Worm (Caenorhabditis elegans): ENCODE data around the gene asp-2.

Gene asp-2

ce11 chrV:9243171-9243996 is 40.5 kb downstream of the asp-2 start, which contains the start of gene glo-4:
TSS of gene glo-4 (minus strand) at chrV:9243221.
- no peak for TF ChIP-seq sptf-1 (tag; optimal IDR thresholded peaks at IDR 0.05)
- no peak for TF ChIP-seq nhr-11 (tag; optimal IDR thresholded peaks at IDR 0.05)
- TF ChIP-seq elt-3 (tag; optimal IDR thresholded peaks at IDR 0.05): peak in 2 of 6 experiments; percentile 40 to 70
- peak; percentile 68 for TF ChIP-seq nhr-90 (tag; optimal IDR thresholded peaks at IDR 0.05; ENCODE audit: poor library complexity)
- peak; percentile 92 for TF ChIP-seq snu-23 (GFP tag; optimal IDR thresholded peaks at IDR 0.05)
- TF ChIP-seq unc-30 (tag; optimal IDR thresholded peaks at IDR 0.05): no peak
- TF ChIP-seq dpl-1 (GFP tag; optimal IDR thresholded peaks at IDR 0.05): peak; percentile 74 to 87 (median 83)
- peak; percentile 81 for TF ChIP-seq xbp-1 (tag; optimal IDR thresholded peaks at IDR 0.05)
- TF ChIP-seq ceh-63 (GFP tag; optimal IDR thresholded peaks at IDR 0.05): no peak
- peak; percentile 64 for TF ChIP-seq elt-2 (tag; optimal IDR thresholded peaks at IDR 0.05)
- no peak for TF ChIP-seq pax-3 (tag; optimal IDR thresholded peaks at IDR 0.05)
- TF ChIP-seq unc-86 (tag; optimal IDR thresholded peaks at IDR 0.05): peak; percentile 83
- TF ChIP-seq aly-2 (tag; optimal IDR thresholded peaks at IDR 0.05): peak; percentile 58
- no peak for TF ChIP-seq unc-62 (GFP tag; optimal IDR thresholded peaks at IDR 0.05)
- TF ChIP-seq egl-13 (tag; optimal IDR thresholded peaks at IDR 0.05): peak; percentile 52
- TF ChIP-seq nhr-85 (tag): peak; percentile 91
- peak; percentile 88 for TF ChIP-seq blmp-1 (tag; optimal IDR thresholded peaks at IDR 0.05)
- TF ChIP-seq lir-3 (tag; optimal IDR thresholded peaks at IDR 0.05; ENCODE audit: poor library complexity): peak; percentile 28
- TF ChIP-seq nhr-28 (tag; optimal IDR thresholded peaks at IDR 0.05): no peak
- TF ChIP-seq efl-3 (GFP tag; optimal IDR thresholded peaks at IDR 0.05): no peak
- no peak for TF ChIP-seq tlp-1 (tag; optimal IDR thresholded peaks at IDR 0.05)
- TF ChIP-seq lin-35 (GFP tag; optimal IDR thresholded peaks at IDR 0.05): peak; percentile 85 to 89
- peak; percentile 90 for TF ChIP-seq tbx-2 (tag; optimal IDR thresholded peaks at IDR 0.05)
- TF ChIP-seq zip-4 (GFP tag; optimal IDR thresholded peaks at IDR 0.05): peak; percentile 25
- TF ChIP-seq nhr-47 (tag; optimal IDR thresholded peaks at IDR 0.05): peak; percentile 85
- TF ChIP-seq nhr-76 (tag; optimal IDR thresholded peaks at IDR 0.05): no peak
- peak; percentile 57; the same call in 1 of the 2 replicates for TF ChIP-seq grh-1 (GFP tag; IDR thresholded peaks at IDR 0.05)
- no peak for TF ChIP-seq C34B4.2 (tag; optimal IDR thresholded peaks at IDR 0.05)
- TF ChIP-seq sup-37 (GFP tag; optimal IDR thresholded peaks at IDR 0.05): no peak
- TF ChIP-seq pag-3 (tag; optimal IDR thresholded peaks at IDR 0.05; ENCODE audit: borderline replicate concordance, insufficient read depth): peak; percentile 13
- TF ChIP-seq lin-39 (tag; optimal IDR thresholded peaks at IDR 0.05): peak; percentile 34
- no peak for TF ChIP-seq ces-1 (GFP tag; optimal IDR thresholded peaks at IDR 0.05)
- TF ChIP-seq jun-1 (tag; optimal IDR thresholded peaks at IDR 0.05): peak; percentile 9
- peak; percentile 92 for TF ChIP-seq nhr-71 (tag; optimal IDR thresholded peaks at IDR 0.05)
- peak; percentile 35 for TF ChIP-seq zag-1 (tag; optimal IDR thresholded peaks at IDR 0.05)
- no peak for TF ChIP-seq Y116A8C.19 (tag; optimal IDR thresholded peaks at IDR 0.05; ENCODE audit: borderline replicate concordance)
- peak; percentile 58 for TF ChIP-seq fos-1 (tag; optimal IDR thresholded peaks at IDR 0.05)
- peak; percentile 81 to 89 for TF ChIP-seq lsy-2 (tag; optimal IDR thresholded peaks at IDR 0.05)
- peak; percentile 69 for TF ChIP-seq snpc-4 (tag; optimal IDR thresholded peaks at IDR 0.05)
- TF ChIP-seq fkh-4 (tag; optimal IDR thresholded peaks at IDR 0.05; ENCODE audit: borderline replicate concordance): no peak
- TF ChIP-seq F16B12.6 (tag; optimal IDR thresholded peaks at IDR 0.05): peak; percentile 48
- no peak for TF ChIP-seq hlh-17 (GFP tag; optimal IDR thresholded peaks at IDR 0.05; ENCODE audit: borderline replicate concordance)
- TF ChIP-seq mef-2 (tag; optimal IDR thresholded peaks at IDR 0.05): peak; percentile 42
- TF ChIP-seq hpl-2 (GFP tag; optimal IDR thresholded peaks at IDR 0.05): no peak
- TF ChIP-seq mdl-1 (tag; optimal IDR thresholded peaks at IDR 0.05): peak in 1 of 2 experiments; percentile 68
- TF ChIP-seq vab-15 (tag; optimal IDR thresholded peaks at IDR 0.05): no peak
- TF ChIP-seq lin-15B (tag; optimal IDR thresholded peaks at IDR 0.05): peak; percentile 54
- TF ChIP-seq C16A3.4 (tag; optimal IDR thresholded peaks at IDR 0.05): peak; percentile 67
- peak; percentile 91 for TF ChIP-seq fkh-10 (GFP tag; optimal IDR thresholded peaks at IDR 0.05)
- TF ChIP-seq C04F5.9 (tag; optimal IDR thresholded peaks at IDR 0.05): peak; percentile 26

All from whole organism, L1 larva.